Worm (Caenorhabditis elegans) whole organism, late embryonic: ENCODE measurements around the gene Y17G9B.8.
A peak's percentile ranks its signal among the peaks of the same experiment; 100 is the strongest.

ENCODE experiments used
- C08G9.2 ChIP-seq: sonication (generic microtip); optimal IDR thresholded peaks from 2 replicates; lab custom pipeline; 2016; ENCODE audit warnings: mild to moderate bottlenecking, missing genetic modification characterization, moderate library complexity, missing compliant biosample characterization
- K09A11.1 ChIP-seq: sonication (generic microtip); optimal IDR thresholded peaks from 2 replicates; lab custom pipeline; 2017; ENCODE audit warnings: antibody characterized with exemption, mild to moderate bottlenecking, missing genetic modification characterization, missing compliant biosample characterization; ENCODE audit not compliant: insufficient read depth
- Y22D7AL.16 ChIP-seq: sonication (generic microtip); optimal IDR thresholded peaks from 2 replicates; lab custom pipeline; 2016; ENCODE audit warnings: missing genetic modification characterization, missing compliant biosample characterization
- ceh-18 ChIP-seq: sonication (generic microtip); optimal IDR thresholded peaks from 2 replicates; lab custom pipeline; 2016; ENCODE audit warnings: missing genetic modification characterization, missing compliant biosample characterization
- ceh-19 ChIP-seq: fragments of 200-800 bp; sonication (Bioruptor generic); optimal IDR thresholded peaks from 2 replicates; lab custom pipeline; 2018; ENCODE audit warnings: mild to moderate bottlenecking, missing genetic modification characterization, missing compliant biosample characterization
- ceh-22 ChIP-seq: sonication (generic microtip); optimal IDR thresholded peaks from 2 replicates; lab custom pipeline; 2017; ENCODE audit warnings: missing biosample characterization, missing genetic modification characterization
- ceh-24 ChIP-seq: sonication (generic microtip); optimal IDR thresholded peaks from 2 replicates; lab custom pipeline; 2016; ENCODE audit warnings: mild to moderate bottlenecking, missing genetic modification characterization, missing compliant biosample characterization
- ceh-31 ChIP-seq: sonication (generic microtip); optimal IDR thresholded peaks from 2 replicates; lab custom pipeline; 2016; ENCODE audit warnings: missing genetic modification characterization, missing compliant biosample characterization
- ceh-34 ChIP-seq: sonication (generic microtip); optimal IDR thresholded peaks from 2 replicates; lab custom pipeline; 2016; ENCODE audit warnings: mild to moderate bottlenecking, missing genetic modification characterization, missing compliant biosample characterization
- ceh-45 ChIP-seq: fragments of 200-800 bp; sonication (Bioruptor generic); IDR thresholded peaks from 2 replicates; pipeline ENCODE4 v1.3.6; 2022; ENCODE audit warnings: missing genetic modification reagents, missing genetic modification characterization, missing compliant biosample characterization
- ceh-9 ChIP-seq: sonication (generic microtip); optimal IDR thresholded peaks from 2 replicates; lab custom pipeline; 2016; ENCODE audit warnings: mild to moderate bottlenecking, missing genetic modification characterization, inconsistent platforms, missing compliant biosample characterization
- che-1 ChIP-seq: sonication (generic microtip); optimal IDR thresholded peaks from 2 replicates; lab custom pipeline; 2016; ENCODE audit warnings: mild to moderate bottlenecking, missing genetic modification characterization, missing compliant biosample characterization
- dve-1 ChIP-seq: sonication (generic microtip); optimal IDR thresholded peaks from 2 replicates; lab custom pipeline; 2017; ENCODE audit warnings: antibody characterized with exemption, mild to moderate bottlenecking, missing genetic modification characterization, missing compliant biosample characterization
- elt-2 ChIP-seq: sonication (generic microtip); optimal IDR thresholded peaks from 2 replicates; lab custom pipeline; 2016; ENCODE audit warnings: missing genetic modification reagents, missing genetic modification characterization, missing compliant biosample characterization
- elt-4 ChIP-seq: sonication (generic microtip); optimal IDR thresholded peaks from 2 replicates; lab custom pipeline; 2016; ENCODE audit warnings: missing genetic modification characterization, missing compliant biosample characterization
- ets-4 ChIP-seq: sonication (generic microtip); optimal IDR thresholded peaks from 2 replicates; lab custom pipeline; 2016; ENCODE audit warnings: missing genetic modification characterization, missing compliant biosample characterization
- fax-1 ChIP-seq: sonication (generic microtip); optimal IDR thresholded peaks from 2 replicates; lab custom pipeline; 2016; ENCODE audit warnings: missing genotype, missing genetic modification characterization, missing compliant biosample characterization
- fkh-10 ChIP-seq: fragments of 150-350 bp; optimal IDR thresholded peaks from 2 replicates; lab custom pipeline; 2014; ENCODE audit warnings: missing biosample characterization, missing genetic modification reagents, missing genetic modification characterization
- fkh-6 ChIP-seq: sonication (generic microtip); optimal IDR thresholded peaks from 2 replicates; lab custom pipeline; 2016; ENCODE audit warnings: missing genetic modification characterization, missing compliant biosample characterization
- hlh-13 ChIP-seq: fragments of 200-800 bp; sonication (Bioruptor generic); optimal IDR thresholded peaks from 2 replicates; lab custom pipeline; 2018; ENCODE audit warnings: mild to moderate bottlenecking, missing genetic modification characterization, missing compliant biosample characterization
- hlh-6 ChIP-seq: sonication (generic microtip); optimal IDR thresholded peaks from 2 replicates; lab custom pipeline; 2016; ENCODE audit warnings: missing genotype, missing genetic modification characterization, missing compliant biosample characterization
- lim-6 ChIP-seq: sonication (generic microtip); optimal IDR thresholded peaks from 2 replicates; lab custom pipeline; 2016; ENCODE audit warnings: missing genetic modification characterization, missing compliant biosample characterization
- lin-11 ChIP-seq: fragments of 200-800 bp; sonication (Bioruptor generic); optimal IDR thresholded peaks from 2 replicates; lab custom pipeline; 2018; ENCODE audit warnings: mild to moderate bottlenecking, missing genetic modification characterization, missing compliant biosample characterization
- mec-3 ChIP-seq: sonication (generic microtip); optimal IDR thresholded peaks from 2 replicates; lab custom pipeline; 2016; ENCODE audit warnings: borderline replicate concordance, missing genetic modification characterization, missing compliant biosample characterization
- nfya-1 ChIP-seq: sonication (generic microtip); optimal IDR thresholded peaks from 2 replicates; lab custom pipeline; 2017; ENCODE audit warnings: missing genetic modification characterization, mild to moderate bottlenecking, missing compliant biosample characterization, antibody characterized with exemption, moderate library complexity
- nhr-11 ChIP-seq: fragments of 150-350 bp; optimal IDR thresholded peaks from 2 replicates; lab custom pipeline; 2014; ENCODE audit warnings: missing biosample characterization, missing genetic modification characterization
- odd-2 ChIP-seq: sonication (generic microtip); optimal IDR thresholded peaks from 2 replicates; lab custom pipeline; 2017; ENCODE audit warnings: antibody characterized with exemption, mild to moderate bottlenecking, missing genetic modification characterization, missing compliant biosample characterization
- pax-1 ChIP-seq: fragments of 150-350 bp; optimal IDR thresholded peaks from 2 replicates; lab custom pipeline; 2014; ENCODE audit warnings: missing biosample characterization, missing genetic modification characterization
- pha-2 ChIP-seq: sonication (generic microtip); optimal IDR thresholded peaks from 2 replicates; lab custom pipeline; 2017; ENCODE audit warnings: mild to moderate bottlenecking, missing genetic modification characterization, missing compliant biosample characterization
- pqm-1 ChIP-seq: sonication (generic microtip); optimal IDR thresholded peaks from 2 replicates; lab custom pipeline; 2016; ENCODE audit warnings: missing genetic modification characterization, missing compliant biosample characterization
- pros-1 ChIP-seq: fragments of 150-350 bp; optimal IDR thresholded peaks from 2 replicates; lab custom pipeline; 2014; ENCODE audit warnings: missing biosample characterization, missing genetic modification reagents, missing genetic modification characterization
- ref-2 ChIP-seq: sonication (generic microtip); optimal IDR thresholded peaks from 2 replicates; lab custom pipeline; 2016; ENCODE audit warnings: missing genetic modification characterization, missing compliant biosample characterization
- rnt-1 ChIP-seq: sonication (generic microtip); optimal IDR thresholded peaks from 2 replicates; lab custom pipeline; 2016; ENCODE audit warnings: missing genetic modification characterization, missing compliant biosample characterization
- sdc-2 ChIP-seq: sonication (generic microtip); optimal IDR thresholded peaks from 2 replicates; lab custom pipeline; 2016; ENCODE audit warnings: missing genotype, missing genetic modification characterization, missing compliant biosample characterization
- sox-4 ChIP-seq: sonication (generic microtip); optimal IDR thresholded peaks from 2 replicates; lab custom pipeline; 2017; ENCODE audit warnings: mild to moderate bottlenecking, missing genetic modification characterization, inconsistent platforms, missing compliant biosample characterization
- tbx-2 ChIP-seq: sonication (generic microtip); optimal IDR thresholded peaks from 2 replicates; lab custom pipeline; 2016; ENCODE audit warnings: missing genetic modification characterization, missing compliant biosample characterization
- ttx-3 ChIP-seq: sonication (generic microtip); optimal IDR thresholded peaks from 2 replicates; lab custom pipeline; 2016; ENCODE audit warnings: missing genetic modification reagents, missing genetic modification characterization, missing compliant biosample characterization
- unc-55 ChIP-seq: sonication (generic microtip); optimal IDR thresholded peaks from 2 replicates; lab custom pipeline; 2017; ENCODE audit warnings: missing biosample characterization, missing genetic modification reagents, missing genetic modification characterization
- unc-86 ChIP-seq: sonication (generic microtip); optimal IDR thresholded peaks from 2 replicates; lab custom pipeline; 2016; ENCODE audit warnings: missing genetic modification characterization, missing compliant biosample characterization
- ztf-16 ChIP-seq: sonication (generic microtip); optimal IDR thresholded peaks from 2 replicates; lab custom pipeline; 2017; ENCODE audit warnings: missing genetic modification characterization, missing compliant biosample characterization

Gene Y17G9B.8

ce11 chrIV:4748408-4749105 is 10.1 kb downstream of the Y17G9B.8 start, which contains the start of gene cyc-2.1:
Gene cyc-2.1, minus strand, starts transcription at chrIV:4749012.
- TF ChIP-seq Y22D7AL.16 (tag; lab: Kevin White, UChicago) (no peak), rnt-1 (tag; lab: Kevin White, UChicago) (peak; percentile 45), ttx-3 (tag; lab: Kevin White, UChicago) (no peak), ceh-18 (peak; percentile 15), pros-1 (no peak), tbx-2 (tag; lab: Kevin White, UChicago) (peak; percentile 9), fkh-10 (GFP tag; lab: Kevin White, UChicago) (no peak), ceh-34 (tag; lab: Kevin White, UChicago) (peak; percentile 37), fkh-6 (tag; lab: Kevin White, UChicago) (no peak), pqm-1 (tag; lab: Kevin White, UChicago) (peak; percentile 6), unc-55 (peak; percentile 22), ceh-31 (tag; lab: Kevin White, UChicago) (peak; percentile 43), ztf-16 (tag; lab: Kevin White, UChicago) (no peak), pha-2 (peak; percentile 28), mec-3 (tag; lab: Kevin White, UChicago) (no peak), hlh-13 (no peak), unc-86 (tag; lab: Kevin White, UChicago) (no peak), hlh-6 (no peak), ceh-24 (tag; lab: Kevin White, UChicago) (no peak), sdc-2 (tag; lab: Kevin White, UChicago) (peak; percentile 27), ets-4 (tag; lab: Kevin White, UChicago) (no peak), elt-2 (peak; percentile 62), lin-11 (no peak), ref-2 (tag; lab: Kevin White, UChicago) (peak; percentile 7), ceh-22 (tag; lab: Kevin White, UChicago) (no peak), nfya-1 (tag; lab: Kevin White, UChicago) (peak; percentile 62)

DNA sequence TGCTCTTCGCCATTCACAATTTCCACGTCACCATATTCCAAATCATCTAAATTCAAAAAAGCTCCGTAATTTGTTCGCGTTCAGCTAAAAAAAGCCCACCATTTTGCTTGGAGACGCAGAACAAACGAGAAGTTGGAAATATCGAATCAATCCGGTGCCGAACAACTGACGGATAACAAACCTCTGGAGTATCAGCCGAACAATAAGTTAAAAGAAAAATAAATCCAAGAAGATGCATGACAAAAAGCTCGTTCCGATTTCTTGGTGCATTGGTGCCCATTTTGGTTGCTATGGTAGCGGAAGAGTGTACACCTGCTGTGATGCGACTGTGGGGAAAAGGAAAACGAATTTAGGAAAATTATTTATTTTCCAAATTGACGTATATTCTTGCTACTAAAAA is 11.1 kb downstream of the Y17G9B.8 start, which contains the start of gene tctn-1:
Gene tctn-1, minus strand, starts transcription at position 280 of the 400 bp plus-strand sequence.
- no peak for TF ChIP-seq ceh-19
- TF ChIP-seq nhr-11 (tag; lab: Kevin White, UChicago): no peak

DNA sequence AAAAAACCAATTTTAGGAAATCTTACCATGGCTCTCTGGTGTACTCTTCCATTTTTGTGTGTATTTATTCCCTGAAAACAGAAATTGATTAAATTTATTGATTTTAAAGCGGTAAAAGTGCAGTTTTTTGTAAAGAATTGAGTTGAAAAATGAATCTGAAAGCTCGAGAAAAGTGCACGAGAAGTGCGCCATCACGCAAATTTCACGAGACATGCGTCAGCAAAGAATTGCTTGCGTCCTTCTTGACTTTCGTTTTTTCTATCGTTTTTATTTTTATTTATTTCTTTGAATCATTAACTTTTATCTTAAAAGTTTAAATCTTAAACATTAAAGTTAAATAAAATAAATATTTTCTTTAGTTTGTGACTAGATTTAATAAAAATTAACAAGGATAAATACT is 13.2 kb downstream of the Y17G9B.8 start, which contains the start of gene timm-17B.1:
Gene timm-17B.1, minus strand, starts transcription at position 71 of the 400 bp plus-strand sequence.
- no peak for TF ChIP-seq tbx-2 (tag; lab: Kevin White, UChicago)
- no peak for TF ChIP-seq che-1 (tag; lab: Kevin White, UChicago)
- peak; percentile 6 for TF ChIP-seq sox-4 (tag; lab: Kevin White, UChicago)
- no peak for TF ChIP-seq ceh-9 (tag; lab: Kevin White, UChicago)
- peak; percentile 42 for TF ChIP-seq elt-2
- TF ChIP-seq C08G9.2 (tag; lab: Kevin White, UChicago): no peak
- no peak for TF ChIP-seq unc-86 (tag; lab: Kevin White, UChicago)
- peak; percentile 35 for TF ChIP-seq nfya-1 (tag; lab: Kevin White, UChicago)
- peak; percentile 36 for TF ChIP-seq ttx-3 (tag; lab: Kevin White, UChicago)

DNA sequence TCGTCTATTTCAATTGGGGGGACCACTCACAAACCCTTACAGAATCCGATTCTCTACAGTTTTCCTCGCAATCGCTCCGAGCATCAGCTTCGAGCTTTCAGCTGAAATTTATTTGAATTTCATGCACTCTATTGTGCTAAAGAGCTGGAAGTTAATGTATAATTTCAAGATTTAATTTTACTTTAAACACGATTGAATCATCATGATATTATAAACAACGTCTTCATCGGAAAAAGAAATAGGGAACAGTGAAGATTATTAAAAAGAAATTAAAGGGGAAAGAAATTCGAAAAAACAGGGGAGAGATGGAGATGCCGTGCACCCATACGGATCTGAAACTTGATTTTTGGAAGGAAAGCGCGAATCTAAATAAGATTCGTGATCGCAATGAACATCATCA is 14.5 kb downstream of the Y17G9B.8 start, which contains the start of gene hoe-1:
Gene hoe-1, minus strand, starts transcription at position 101 of the 400 bp plus-strand sequence.
- TF ChIP-seq ceh-45 (GFP tag; lab: Robert Waterston, UW) (no peak), elt-4 (no peak), pqm-1 (tag; lab: Kevin White, UChicago) (no peak), pax-1 (tag; lab: Kevin White, UChicago) (no peak), ceh-24 (tag; lab: Kevin White, UChicago) (no peak), fax-1 (tag; lab: Kevin White, UChicago) (no peak), lim-6 (tag; lab: Kevin White, UChicago) (no peak), ceh-31 (tag; lab: Kevin White, UChicago) (no peak), K09A11.1 (tag; lab: Kevin White, UChicago) (no peak), odd-2 (no peak), nhr-11 (tag; lab: Kevin White, UChicago) (no peak), dve-1 (tag; lab: Kevin White, UChicago) (no peak)
